Worm (Caenorhabditis elegans): ENCODE measurements around the gene Y12A6A.1.

DNA sequence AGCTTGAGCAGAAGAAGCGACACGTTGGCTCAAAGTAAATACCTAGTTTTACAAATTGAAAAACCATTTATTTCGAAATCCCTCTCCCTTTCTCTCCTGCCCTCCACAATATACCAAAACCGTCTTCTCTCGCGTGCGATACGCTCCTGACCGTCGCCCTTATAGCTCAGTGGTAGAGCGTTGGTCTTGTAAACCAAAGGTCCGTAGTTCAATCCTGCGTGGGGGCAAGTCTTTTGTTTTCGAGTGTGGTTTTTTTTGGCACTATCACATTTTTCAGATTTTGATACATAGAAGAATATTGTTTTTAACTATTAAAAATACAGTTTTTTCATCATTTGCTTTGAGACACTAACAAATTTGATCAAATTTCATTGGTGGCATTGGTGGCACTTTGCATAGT is 32.0 kb upstream of the Y12A6A.1 start:
- TF ChIP-seq K09A11.1 (tag; optimal IDR thresholded peaks at IDR 0.05; ENCODE audit: insufficient read depth) (no peak), nhr-11 (tag; optimal IDR thresholded peaks at IDR 0.05) (no peak), ama-1 (optimal IDR thresholded peaks at IDR 0.05) (no peak), ahr-1 (tag; optimal IDR thresholded peaks at IDR 0.05) (no peak)
